Fruit fly (Drosophila melanogaster) whole organism, embryonic: ENCODE data around the gene UQCR-C2.

Experiments used
- Antp ChIP-seq: fragments of 200-800 bp; sonication (Bioruptor generic); optimal IDR thresholded peaks from 3 replicates; lab custom pipeline; 2016; ENCODE audit warnings: missing biosample characterization, missing genetic modification characterization
- B-H2 ChIP-seq: fragments of 200-800 bp; sonication (Bioruptor generic); optimal IDR thresholded peaks from 2 replicates; lab custom pipeline; 2018; ENCODE audit warnings: missing biosample characterization, mild to moderate bottlenecking, missing genetic modification characterization
- CG10274 ChIP-seq: fragments of 200-800 bp; sonication (Bioruptor generic); optimal IDR thresholded peaks from 3 replicates; lab custom pipeline; 2017; ENCODE audit warnings: missing biosample characterization, mild to moderate bottlenecking, missing genetic modification characterization
- CG10462 ChIP-seq: fragments of 200-800 bp; sonication (Bioruptor generic); optimal IDR thresholded peaks from 2 replicates; lab custom pipeline; 2016; ENCODE audit warnings: missing biosample characterization, missing genetic modification characterization
- CG11398 ChIP-seq: fragments of 200-800 bp; sonication (Bioruptor generic); optimal IDR thresholded peaks from 2 replicates; lab custom pipeline; 2016; ENCODE audit warnings: missing biosample characterization, missing genetic modification characterization
- CG12659 ChIP-seq: fragments of 200-800 bp; sonication (Bioruptor generic); optimal IDR thresholded peaks from 3 replicates; lab custom pipeline; 2017; ENCODE audit warnings: mild to moderate bottlenecking, missing biosample characterization, missing genetic modification reagents, missing genetic modification characterization
- CG12744 ChIP-seq: fragments of 200-800 bp; sonication (Bioruptor generic); optimal IDR thresholded peaks from 2 replicates; lab custom pipeline; 2016; ENCODE audit warnings: missing biosample characterization, missing genetic modification characterization
- CG14860 ChIP-seq: fragments of 200-800 bp; sonication (Bioruptor generic); IDR thresholded peaks from 3 replicates; pipeline ENCODE4 v1.3.6; 2022; ENCODE audit warnings: missing biosample characterization, missing genetic modification characterization; ENCODE audit not compliant: partially characterized antibody
- CG18619 ChIP-seq: fragments of 200-800 bp; sonication (Bioruptor generic); optimal IDR thresholded peaks from 3 replicates; lab custom pipeline; 2017; ENCODE audit warnings: missing biosample characterization, mild to moderate bottlenecking, missing genetic modification characterization
- CG18764 ChIP-seq: fragments of 200-800 bp; sonication (Bioruptor generic); optimal IDR thresholded peaks from 3 replicates; lab custom pipeline; 2016; ENCODE audit warnings: missing biosample characterization, missing genetic modification characterization
- CG2875 ChIP-seq: fragments of 200-800 bp; sonication (Bioruptor generic); optimal IDR thresholded peaks from 2 replicates; lab custom pipeline; 2017; ENCODE audit warnings: missing biosample characterization, mild to moderate bottlenecking, missing genetic modification characterization, missing genetic modification reagents
- CG31224 ChIP-seq: fragments of 200-800 bp; sonication (Bioruptor generic); IDR thresholded peaks from 2 replicates; pipeline ENCODE4 v1.3.6; 2022; ENCODE audit warnings: missing biosample characterization, missing genetic modification characterization
- CG3847 ChIP-seq: fragments of 200-800 bp; sonication (Bioruptor generic); IDR thresholded peaks from 2 replicates; pipeline ENCODE4 v1.3.6; 2022; ENCODE audit warnings: missing biosample characterization, missing genetic modification characterization
- CG5180 ChIP-seq: fragments of 200-800 bp; sonication (Bioruptor generic); optimal IDR thresholded peaks from 3 replicates; lab custom pipeline; 2017; ENCODE audit warnings: missing biosample characterization, missing genetic modification characterization, mild to moderate bottlenecking, moderate library complexity, missing genetic modification reagents
- CG7357 ChIP-seq: fragments of 200-800 bp; sonication (Bioruptor generic); IDR thresholded peaks from 3 replicates; pipeline ENCODE4 v1.3.6; 2022; ENCODE audit warnings: missing biosample characterization, missing genetic modification characterization
- CG8089 ChIP-seq: fragments of 200-800 bp; sonication (Bioruptor generic); optimal IDR thresholded peaks from 3 replicates; lab custom pipeline; 2016; ENCODE audit warnings: missing biosample characterization, missing genetic modification characterization
- CG8765 ChIP-seq: fragments of 200-800 bp; sonication (Bioruptor generic); IDR thresholded peaks from 2 replicates; pipeline ENCODE4 v1.3.6; 2022; ENCODE audit warnings: missing biosample characterization, missing genetic modification characterization
- CG9215 ChIP-seq: fragments of 200-800 bp; sonication (Bioruptor generic); IDR thresholded peaks from 2 replicates; pipeline ENCODE4 v1.3.6; 2022; ENCODE audit warnings: missing biosample characterization, missing genetic modification characterization
- CG9817 ChIP-seq: fragments of 200-800 bp; sonication (Bioruptor generic); optimal IDR thresholded peaks from 2 replicates; lab custom pipeline; 2018; ENCODE audit warnings: missing biosample characterization, mild to moderate bottlenecking, missing genetic modification characterization, moderate library complexity
- CkIIα-i1 ChIP-seq: fragments of 200-800 bp; sonication (Bioruptor generic); IDR thresholded peaks from 2 replicates; pipeline ENCODE4 v1.3.6; 2022; ENCODE audit warnings: missing biosample characterization, missing genetic modification characterization
- D19A ChIP-seq: fragments of 200-800 bp; optimal IDR thresholded peaks from 3 replicates; lab custom pipeline; 2019; ENCODE audit warnings: missing biosample characterization, mild to moderate bottlenecking, missing genetic modification characterization, moderate library complexity
- Elba2 ChIP-seq: fragments of 200-800 bp; sonication (Bioruptor generic); optimal IDR thresholded peaks from 3 replicates; lab custom pipeline; 2016; ENCODE audit warnings: missing biosample characterization, missing genetic modification characterization
- Ets65A ChIP-seq: fragments of 200-800 bp; sonication (Bioruptor generic); peaks from one replicate; lab custom pipeline; 2016; ENCODE audit warnings: missing biosample characterization, missing genetic modification characterization
- HLH3B ChIP-seq: fragments of 200-800 bp; sonication (Bioruptor generic); IDR thresholded peaks from 2 replicates; pipeline ENCODE4 v1.3.6; 2022; ENCODE audit warnings: missing biosample characterization, missing genetic modification characterization
- Hand ChIP-seq: fragments of 200-800 bp; sonication (Bioruptor generic); optimal IDR thresholded peaks from 2 replicates; lab custom pipeline; 2017; ENCODE audit warnings: mild to moderate bottlenecking, missing biosample characterization, missing genetic modification reagents, missing genetic modification characterization
- Meics ChIP-seq: fragments of 200-800 bp; sonication (Bioruptor generic); optimal IDR thresholded peaks from 2 replicates; lab custom pipeline; 2017; ENCODE audit warnings: missing biosample characterization, mild to moderate bottlenecking, missing genetic modification characterization
- Nf-YA ChIP-seq: fragments of 200-800 bp; sonication (Bioruptor generic); IDR thresholded peaks from 2 replicates; pipeline ENCODE4 v1.3.6; 2022; ENCODE audit warnings: missing biosample characterization, missing genetic modification characterization
- Oaz ChIP-seq: fragments of 200-800 bp; sonication (Bioruptor generic); IDR thresholded peaks from 2 replicates; pipeline ENCODE4 v1.3.6; 2022; ENCODE audit warnings: missing biosample characterization, missing genetic modification characterization
- Ptx1 ChIP-seq: fragments of 200-800 bp; sonication (Bioruptor generic); IDR thresholded peaks from 2 replicates; pipeline ENCODE4 v1.3.6; 2022; ENCODE audit warnings: missing biosample characterization, missing genetic modification characterization
- Sox100B ChIP-seq: fragments of 200-800 bp; sonication (Bioruptor generic); optimal IDR thresholded peaks from 3 replicates; lab custom pipeline; 2018; ENCODE audit warnings: missing biosample characterization, mild to moderate bottlenecking, missing genetic modification characterization
- Trl ChIP-seq, 3 experiments: fragments of >200 bp in 2 of 3; fragments of 200-800 bp in 1 of 3; sonication (Bioruptor generic) in 1 of 3; optimal IDR thresholded peaks; 2 replicates in 1 of 3; 3 replicates in 2 of 3; lab custom pipeline; 2016 to 2017; ENCODE audit warnings: missing biosample characterization in 1 of 3, missing genetic modification characterization in 1 of 3
- Xbp1 ChIP-seq: fragments of 200-800 bp; sonication (Bioruptor generic); optimal IDR thresholded peaks from 3 replicates; lab custom pipeline; 2016; ENCODE audit warnings: missing biosample characterization, mild to moderate bottlenecking, missing genetic modification characterization
- al ChIP-seq: fragments of 200-800 bp; sonication (Bioruptor generic); IDR thresholded peaks from 2 replicates; pipeline ENCODE4 v1.3.6; 2022; ENCODE audit warnings: missing biosample characterization, missing genetic modification characterization
- ash1 ChIP-seq: fragments of 200-800 bp; sonication (Bioruptor generic); optimal IDR thresholded peaks from 2 replicates; lab custom pipeline; 2018; ENCODE audit warnings: missing biosample characterization, mild to moderate bottlenecking, missing genetic modification characterization
- bcd ChIP-seq: fragments of 200-800 bp; sonication (Bioruptor generic); optimal IDR thresholded peaks from 2 replicates; lab custom pipeline; 2017; ENCODE audit warnings: missing biosample characterization, mild to moderate bottlenecking, missing genetic modification characterization
- bigmax ChIP-seq: fragments of 200-800 bp; sonication (Bioruptor generic); optimal IDR thresholded peaks from 2 replicates; lab custom pipeline; 2018; ENCODE audit warnings: missing biosample characterization, mild to moderate bottlenecking, missing genetic modification characterization
- cas ChIP-seq: fragments of 200-800 bp; sonication (Bioruptor generic); IDR thresholded peaks from 2 replicates; pipeline ENCODE4 v1.3.6; 2022; ENCODE audit warnings: missing biosample characterization, missing genetic modification characterization
- chinmo ChIP-seq: fragments of 200-800 bp; sonication (Bioruptor generic); IDR thresholded peaks from 4 replicates; pipeline ENCODE4 v1.3.6; 2022; ENCODE audit warnings: missing biosample characterization, missing genetic modification characterization; ENCODE audit not compliant: partially characterized antibody
- chm ChIP-seq: fragments of 200-800 bp; sonication (Bioruptor generic); IDR thresholded peaks from 2 replicates; pipeline ENCODE4 v1.3.6; 2022; ENCODE audit warnings: missing biosample characterization, missing genetic modification characterization
- danr ChIP-seq: fragments of 200-800 bp; sonication (Bioruptor generic); IDR thresholded peaks from 2 replicates; pipeline ENCODE4 v1.3.6; 2022; ENCODE audit warnings: missing biosample characterization, missing genetic modification characterization
- ftz-f1 ChIP-seq: fragments of 200-800 bp; sonication (Bioruptor generic); optimal IDR thresholded peaks from 2 replicates; lab custom pipeline; 2016; ENCODE audit warnings: missing biosample characterization, missing genetic modification characterization
- gce ChIP-seq: fragments of 200-800 bp; sonication (Bioruptor generic); IDR thresholded peaks from 3 replicates; pipeline ENCODE4 v1.3.6; 2022; ENCODE audit warnings: missing biosample characterization, missing genetic modification characterization
- lola ChIP-seq, 3 experiments: fragments of >200 bp in 2 of 3; fragments of 200-800 bp in 1 of 3; sonication (Bioruptor generic) in 1 of 3; optimal IDR thresholded peaks; 2 replicates each; lab custom pipeline; 2017 to 2019; ENCODE audit warnings: missing biosample characterization in 3 of 3, missing genetic modification characterization in 3 of 3, mild to moderate bottlenecking in 1 of 3, moderate library complexity in 1 of 3
- pros ChIP-seq: fragments of 200-800 bp; sonication (Bioruptor generic); optimal IDR thresholded peaks from 3 replicates; lab custom pipeline; 2019; ENCODE audit warnings: missing biosample characterization, mild to moderate bottlenecking, missing genetic modification characterization, moderate library complexity
- sd ChIP-seq: fragments of 200-800 bp; sonication (Bioruptor generic); optimal IDR thresholded peaks from 3 replicates; lab custom pipeline; 2018; ENCODE audit warnings: missing biosample characterization, mild to moderate bottlenecking, missing genetic modification characterization, moderate library complexity
- stwl ChIP-seq: fragments of 200-800 bp; sonication (Bioruptor generic); optimal IDR thresholded peaks from 3 replicates; lab custom pipeline; 2018; ENCODE audit warnings: missing biosample characterization, mild to moderate bottlenecking, missing genetic modification characterization, moderate library complexity
- tgo ChIP-seq: fragments of 200-800 bp; sonication (Bioruptor generic); IDR thresholded peaks from 3 replicates; pipeline ENCODE4 v1.3.6; 2022; ENCODE audit warnings: missing biosample characterization, missing genetic modification characterization
- tll ChIP-seq, 2 experiments: fragments of 200-800 bp in 1 of 2; fragments of >200 bp in 1 of 2; sonication (Bioruptor generic) in 1 of 2; optimal IDR thresholded peaks; 2 replicates each; lab custom pipeline; 2017 to 2019; ENCODE audit warnings: missing biosample characterization in 2 of 2, missing genetic modification characterization in 2 of 2, mild to moderate bottlenecking in 1 of 2, moderate library complexity in 1 of 2
- tna ChIP-seq: fragments of 200-800 bp; sonication (Bioruptor generic); IDR thresholded peaks from 2 replicates; pipeline ENCODE4 v1.3.6; 2022; ENCODE audit warnings: missing biosample characterization, missing genetic modification characterization; ENCODE audit not compliant: partially characterized antibody

The UQCR-C2 gene

DNA sequence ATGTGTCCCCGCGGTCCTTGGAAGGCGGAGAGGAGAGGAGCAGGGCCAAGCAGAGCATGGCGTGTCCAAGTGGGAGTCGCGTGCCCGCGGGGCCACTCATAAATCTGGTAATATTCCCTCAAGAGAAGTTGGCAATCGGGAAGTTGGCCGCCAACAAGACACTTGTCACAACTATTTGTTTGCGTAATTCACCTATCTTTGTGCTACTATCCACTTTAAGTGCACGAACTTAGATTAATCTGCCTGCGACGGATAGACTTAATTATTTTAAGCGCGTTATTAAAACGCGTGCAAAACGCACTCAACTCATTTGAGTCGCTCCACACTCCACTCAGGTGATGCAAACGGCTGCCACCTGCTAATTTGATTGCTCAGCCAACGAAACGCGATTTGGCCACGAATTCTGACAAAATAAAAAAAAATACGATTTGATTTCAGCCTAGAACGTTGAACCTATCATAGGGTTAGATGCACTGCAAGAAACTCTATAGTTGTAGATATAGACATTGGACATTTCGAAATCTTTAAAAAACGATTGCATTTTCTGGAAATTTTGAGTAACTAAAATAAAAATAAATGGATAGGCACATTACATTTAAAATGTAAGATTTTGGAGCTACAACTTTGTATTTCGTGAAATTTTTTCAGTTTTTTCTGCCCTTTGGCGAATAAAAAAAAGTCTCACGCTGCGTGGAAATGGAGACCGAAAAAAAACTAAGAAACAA, 12.7 kb upstream of the UQCR-C2 start (continued):
- TF ChIP-seq CG10274 (no peak), CG31224 (peak; percentile 15; the same call in 1 of the 2 replicates), CG9817 (tag; lab: Kevin White, UChicago) (peak; percentile 24), CG18619 (GFP tag; lab: Kevin White, UChicago) (peak; percentile 28), Ptx1 (GFP tag; lab: Robert Waterston, UW) (no peak; the same call in 1 of the 2 replicates), cas (peak; percentile 55; the same call in 1 of the 2 replicates), CG12659 (peak; percentile 53), sd (peak; percentile 20), CG9215 (no peak), CG12744 (peak; percentile 45), CG2875 (GFP tag; lab: Kevin White, UChicago) (no peak), Meics (GFP tag; lab: Kevin White, UChicago) (peak; percentile 72), al (peak; percentile 77), HLH3B (GFP tag; lab: Robert Waterston, UW) (0 out of 2 replicates have a peak, but pooled peaks have one; percentile 13), stwl (tag; lab: Kevin White, UChicago) (no peak), CG10462 (no peak), bigmax (GFP tag; lab: Kevin White, UChicago) (no peak), Nf-YA (peak; percentile 26; the same call in 1 of the 2 replicates), Sox100B (GFP tag; lab: Kevin White, UChicago) (peak; percentile 38), chm (GFP tag; lab: Robert Waterston, UW) (no peak), Hand (GFP tag; lab: Kevin White, UChicago) (no peak), CG14860 (GFP tag; lab: Robert Waterston, UW) (no peak), B-H2 (GFP tag; lab: Kevin White, UChicago) (no peak), D19A (peak; percentile 12), tgo (GFP tag; lab: Robert Waterston, UW) (peak; percentile 53; the same call in 2 of the 3 replicates), Elba2 (GFP tag; lab: Kevin White, UChicago) (no peak), chinmo (GFP tag; lab: Robert Waterston, UW) (no peak), tna (GFP tag; lab: Robert Waterston, UW) (no peak), gce (GFP tag; lab: Robert Waterston, UW) (no peak), danr (GFP tag; lab: Robert Waterston, UW) (no peak), CG18764 (GFP tag; lab: Kevin White, UChicago) (peak; percentile 28), Oaz (GFP tag; lab: Robert Waterston, UW) (no peak), CG11398 (GFP tag; lab: Kevin White, UChicago) (no peak), tll (GFP tag; optimal IDR thresholded peaks at IDR 0.05; lab: Kevin White, UChicago) (no peak), ash1 (GFP tag; lab: Kevin White, UChicago) (no peak), CG8765 (no peak), lola (GFP tag; optimal IDR thresholded peaks at IDR 0.05; lab: Kevin White, UChicago) (peak in 1 of 3 experiments; percentile 14), CG3847 (peak; percentile 52), Xbp1 (GFP tag; lab: Kevin White, UChicago) (peak; percentile 56), CG7357 (peak; percentile 52; the same call in 2 of the 3 replicates), Ets65A (GFP tag; lab: Kevin White, UChicago) (peak; percentile 22), pros (no peak), CG8089 (no peak), bcd (GFP tag; lab: Kevin White, UChicago) (peak; percentile 29), Trl (optimal IDR thresholded peaks at IDR 0.05; lab: Kevin White, UChicago) (no peak), Trl (GFP tag; optimal IDR thresholded peaks at IDR 0.05; lab: Kevin White, UChicago) (peak; percentile 38), CG5180 (no peak), ftz-f1 (GFP tag; lab: Kevin White, UChicago) (no peak), CkIIα-i1 (GFP tag; lab: Robert Waterston, UW) (no peak), Antp (GFP tag; lab: Kevin White, UChicago) (no peak)
